Worm (Caenorhabditis elegans) whole organism, L2 larva: ENCODE results near the gene lgc-38.

Source experiments
- C34F6.9 ChIP-seq: fragments of 150-350 bp; optimal IDR thresholded peaks from 2 replicates; lab custom pipeline; 2014; ENCODE audit warnings: missing biosample characterization, missing genetic modification characterization
- F13H6.1 ChIP-seq: sonication (generic microtip); optimal IDR thresholded peaks from 2 replicates; lab custom pipeline; 2016; ENCODE audit warnings: missing genetic modification characterization, missing compliant biosample characterization
- R02D3.7 ChIP-seq: fragments of 150-350 bp; optimal IDR thresholded peaks from 2 replicates; lab custom pipeline; 2014; ENCODE audit warnings: missing biosample characterization, missing genetic modification characterization
- Y55F3AM.14 ChIP-seq: fragments of 200-800 bp; sonication (Bioruptor generic); optimal IDR thresholded peaks from 2 replicates; lab custom pipeline; 2018; ENCODE audit warnings: mild to moderate bottlenecking, missing genetic modification characterization, missing compliant biosample characterization
- ZK546.5 ChIP-seq: sonication (generic microtip); optimal IDR thresholded peaks from 2 replicates; lab custom pipeline; 2017; ENCODE audit warnings: missing biosample characterization, missing genetic modification characterization
- alr-1 ChIP-seq: fragments of 150-350 bp; optimal IDR thresholded peaks from 2 replicates; lab custom pipeline; 2014; ENCODE audit warnings: missing biosample characterization, missing genetic modification characterization
- aly-2 ChIP-seq: fragments of 150-350 bp; optimal IDR thresholded peaks from 2 replicates; lab custom pipeline; 2014; ENCODE audit warnings: missing biosample characterization, missing genetic modification characterization
- blmp-1 ChIP-seq: sonication (generic microtip); optimal IDR thresholded peaks from 2 replicates; lab custom pipeline; 2017; ENCODE audit warnings: missing genetic modification characterization, mild to moderate bottlenecking, missing compliant biosample characterization, antibody characterized with exemption, moderate library complexity; ENCODE audit not compliant: insufficient read depth
- ceh-16 ChIP-seq: fragments of 150-350 bp; optimal IDR thresholded peaks from 2 replicates; lab custom pipeline; 2014; ENCODE audit warnings: missing biosample characterization, missing genetic modification characterization
- crh-2 ChIP-seq: sonication (generic microtip); optimal IDR thresholded peaks from 2 replicates; lab custom pipeline; 2017; ENCODE audit warnings: missing biosample characterization, missing genetic modification characterization
- dmd-4 ChIP-seq: sonication (generic microtip); optimal IDR thresholded peaks from 2 replicates; lab custom pipeline; 2017; ENCODE audit warnings: missing biosample characterization, missing genetic modification characterization
- egl-27 ChIP-seq: sonication (generic microtip); optimal IDR thresholded peaks from 3 replicates; lab custom pipeline; 2017; ENCODE audit warnings: missing biosample characterization, missing genetic modification reagents, missing genetic modification characterization
- elt-1 ChIP-seq: fragments of 150-350 bp; optimal IDR thresholded peaks from 2 replicates; lab custom pipeline; 2014; ENCODE audit warnings: missing biosample characterization, missing genetic modification characterization
- fos-1 ChIP-seq: fragments of 150-350 bp; optimal IDR thresholded peaks from 2 replicates; lab custom pipeline; 2014; ENCODE audit warnings: missing biosample characterization, missing genetic modification characterization
- gmeb-1 ChIP-seq: fragments of 150-350 bp; optimal IDR thresholded peaks from 2 replicates; lab custom pipeline; 2014; ENCODE audit warnings: missing biosample characterization, missing genetic modification characterization
- lin-11 ChIP-seq: fragments of 150-350 bp; sonication (generic microtip); optimal IDR thresholded peaks from 2 replicates; lab custom pipeline; 2014; ENCODE audit warnings: missing biosample characterization, missing genetic modification characterization, inconsistent platforms, mixed read lengths
- lin-39 ChIP-seq: fragments of 150-350 bp; optimal IDR thresholded peaks from 2 replicates; lab custom pipeline; 2014; ENCODE audit warnings: missing biosample characterization, missing genetic modification reagents, missing genetic modification characterization
- lsy-2 ChIP-seq, 2 experiments: fragments of 150-350 bp in 1 of 2; sonication (generic microtip) in 1 of 2; optimal IDR thresholded peaks; 2 replicates each; lab custom pipeline; 2014 to 2017; ENCODE audit warnings: missing biosample characterization in 2 of 2, missing genetic modification characterization in 2 of 2
- mbf-1 ChIP-seq: sonication (generic microtip); optimal IDR thresholded peaks from 2 replicates; lab custom pipeline; 2017; ENCODE audit warnings: missing biosample characterization, missing genetic modification characterization
- mdl-1 ChIP-seq, 2 experiments: fragments of 150-350 bp in 1 of 2; sonication (generic microtip) in 1 of 2; optimal IDR thresholded peaks; 2 replicates each; lab custom pipeline; 2017; ENCODE audit warnings: missing biosample characterization in 2 of 2, missing genetic modification characterization in 2 of 2
- nhr-11 ChIP-seq: fragments of 150-350 bp; optimal IDR thresholded peaks from 2 replicates; lab custom pipeline; 2014; ENCODE audit warnings: missing biosample characterization, missing genetic modification characterization
- nhr-129 ChIP-seq: fragments of 150-350 bp; optimal IDR thresholded peaks from 2 replicates; lab custom pipeline; 2014; ENCODE audit warnings: missing biosample characterization, missing genetic modification characterization
- nhr-23 ChIP-seq: fragments of 150-350 bp; optimal IDR thresholded peaks from 2 replicates; lab custom pipeline; 2014; ENCODE audit warnings: missing biosample characterization, missing genetic modification reagents, missing genetic modification characterization
- nhr-25 ChIP-seq: fragments of 150-350 bp; sonication (generic microtip); optimal IDR thresholded peaks from 3 replicates; lab custom pipeline; 2014; ENCODE audit warnings: missing biosample characterization, missing genetic modification characterization
- nhr-6 ChIP-seq: fragments of 150-350 bp; optimal IDR thresholded peaks from 2 replicates; lab custom pipeline; 2014; ENCODE audit warnings: missing biosample characterization, missing genetic modification characterization
- nhr-77 ChIP-seq: fragments of 150-350 bp; optimal IDR thresholded peaks from 2 replicates; lab custom pipeline; 2014; ENCODE audit warnings: missing biosample characterization, missing genetic modification characterization
- peb-1 ChIP-seq: fragments of 150-350 bp; optimal IDR thresholded peaks from 2 replicates; lab custom pipeline; 2014; ENCODE audit warnings: missing biosample characterization, missing genetic modification characterization
- sem-4 ChIP-seq: fragments of 150-350 bp; optimal IDR thresholded peaks from 2 replicates; lab custom pipeline; 2014; ENCODE audit warnings: missing biosample characterization, missing genetic modification reagents, missing genetic modification characterization
- skn-1 ChIP-seq: sonication (generic microtip); optimal IDR thresholded peaks from 2 replicates; lab custom pipeline; 2017; ENCODE audit warnings: missing biosample characterization, missing genetic modification characterization
- sma-3 ChIP-seq: sonication (generic microtip); optimal IDR thresholded peaks from 2 replicates; lab custom pipeline; 2016; ENCODE audit warnings: missing genetic modification reagents, missing genetic modification characterization, missing compliant biosample characterization
- sma-9 ChIP-seq, 2 experiments: fragments of 150-350 bp in 1 of 2; sonication (generic microtip) in 1 of 2; optimal IDR thresholded peaks; 2 replicates each; lab custom pipeline; 2014 to 2016; ENCODE audit warnings: missing genetic modification characterization in 2 of 2, mild to moderate bottlenecking in 1 of 2, missing biosample characterization in 1 of 2, missing compliant biosample characterization in 1 of 2, missing genetic modification reagents in 1 of 2, moderate library complexity in 1 of 2
- snpc-4 ChIP-seq: fragments of 150-350 bp; optimal IDR thresholded peaks from 2 replicates; lab custom pipeline; 2014; ENCODE audit warnings: missing biosample characterization, missing genetic modification characterization
- unc-55 ChIP-seq: fragments of 150-350 bp; sonication (generic microtip); optimal IDR thresholded peaks from 3 replicates; lab custom pipeline; 2014; ENCODE audit warnings: missing biosample characterization, missing genetic modification reagents, missing genetic modification characterization
- zag-1 ChIP-seq: fragments of 150-350 bp; optimal IDR thresholded peaks from 2 replicates; lab custom pipeline; 2014; ENCODE audit warnings: missing biosample characterization, missing genetic modification characterization
- ztf-1 ChIP-seq: fragments of 200-800 bp; sonication (Bioruptor generic); conservative IDR thresholded peaks from 2 replicates; pipeline ENCODE4 v1.3.6; 2022; ENCODE audit warnings: missing genetic modification characterization, missing compliant biosample characterization
- ztf-11 ChIP-seq: sonication (generic microtip); optimal IDR thresholded peaks from 2 replicates; lab custom pipeline; 2017; ENCODE audit warnings: missing biosample characterization, missing genetic modification characterization

Gene lgc-38

ce11 chrIII:7008836-7009235, at the start of gene lgc-38:
TSS of gene lgc-38 (plus strand) at chrIII:7009136.
- TF ChIP-seq snpc-4 (no peak), nhr-77 (tag; lab: Kevin White, UChicago) (no peak), alr-1 (tag; lab: Kevin White, UChicago) (no peak), sem-4 (no peak), peb-1 (tag; lab: Kevin White, UChicago) (no peak), mbf-1 (tag; lab: Kevin White, UChicago) (no peak)

DNA sequence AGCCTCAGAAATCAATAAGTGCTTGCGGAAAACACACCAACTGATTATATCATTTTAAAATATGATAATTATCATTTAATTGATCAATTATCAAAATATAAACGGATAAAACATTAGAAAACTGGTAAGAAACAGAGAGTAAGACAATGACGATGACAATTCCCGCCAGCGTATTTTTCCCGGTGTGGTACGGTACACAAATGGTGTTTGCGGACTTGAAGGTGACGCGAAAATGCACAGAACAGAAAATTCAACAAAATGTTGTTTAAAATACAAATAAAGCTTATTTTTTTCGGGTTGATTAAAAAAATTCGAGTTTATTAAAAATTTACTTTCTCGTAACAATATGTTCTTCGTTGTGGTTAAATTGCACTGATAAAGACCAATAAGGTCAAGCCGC, 47.8 kb upstream of the lgc-38 start:
- TF ChIP-seq dmd-4 (tag; lab: Kevin White, UChicago), result no peak
- no peak for TF ChIP-seq mbf-1 (tag; lab: Kevin White, UChicago)
- TF ChIP-seq lsy-2 (tag; optimal IDR thresholded peaks at IDR 0.05; lab: Kevin White, UChicago), result peak; percentile 88 to 98
- peak; percentile 59 for TF ChIP-seq crh-2 (tag; lab: Kevin White, UChicago)
- no peak for TF ChIP-seq nhr-23 (tag; lab: Kevin White, UChicago)
- no peak for TF ChIP-seq ZK546.5 (tag; lab: Kevin White, UChicago)
- TF ChIP-seq mdl-1 (tag; optimal IDR thresholded peaks at IDR 0.05; lab: Kevin White, UChicago), result no peak
- peak; percentile 8 for TF ChIP-seq sem-4
- no peak for TF ChIP-seq ztf-11 (tag; lab: Kevin White, UChicago)
- TF ChIP-seq nhr-25 (tag; lab: Kevin White, UChicago), result peak; percentile 18
- TF ChIP-seq gmeb-1, result peak; percentile 55
- TF ChIP-seq ztf-1 (GFP tag; lab: Robert Waterston, UW), result no peak
- no peak for TF ChIP-seq peb-1 (tag; lab: Kevin White, UChicago)
- peak; percentile 3 for TF ChIP-seq blmp-1 (tag; lab: Kevin White, UChicago)
- peak; percentile 24 for TF ChIP-seq fos-1 (tag; lab: Kevin White, UChicago)
- TF ChIP-seq sma-3 (GFP tag; lab: Kevin White, UChicago), result no peak
- peak; percentile 56 for TF ChIP-seq nhr-129 (tag; lab: Kevin White, UChicago)
- TF ChIP-seq C34F6.9 (tag; lab: Kevin White, UChicago), result peak; percentile 79
- TF ChIP-seq skn-1 (tag; lab: Kevin White, UChicago), result peak; percentile 67
- peak; percentile 83 for TF ChIP-seq unc-55 (GFP tag; lab: Kevin White, UChicago)
- TF ChIP-seq, all 48 proteins: peak for 11

DNA sequence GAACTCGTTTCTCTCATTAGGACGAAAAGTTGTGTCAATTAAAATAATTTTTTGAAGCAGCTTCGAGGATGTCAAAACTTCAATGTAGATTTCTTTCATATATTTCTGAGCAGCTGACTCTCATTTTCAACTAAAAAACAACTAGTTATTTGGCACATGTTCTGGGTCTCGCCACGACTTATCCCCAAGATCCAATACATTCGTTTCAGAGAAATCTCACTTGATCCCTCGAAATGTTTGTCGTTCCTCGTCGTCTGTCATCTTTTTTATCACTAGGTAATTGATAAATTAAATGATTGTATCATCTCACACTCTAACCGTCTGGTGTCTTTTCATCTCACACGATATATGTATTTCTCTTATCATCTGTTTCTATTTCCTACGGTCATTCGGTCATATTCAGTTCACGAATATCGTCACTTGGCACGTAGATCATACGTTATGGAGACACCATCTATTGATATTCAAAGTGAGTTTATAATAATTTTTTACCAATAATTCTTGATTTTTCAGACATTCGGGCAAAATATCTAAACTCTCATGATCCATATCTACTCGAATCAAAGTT, 46.9 kb upstream of the lgc-38 start, which contains the start of the genes rpn-6.1 and F57B9.1:
Gene rpn-6.1 (minus strand): TSS at position 65 of the 568 bp plus-strand sequence.
Gene F57B9.1 (plus strand): TSS at position 154 of the 568 bp plus-strand sequence.
- no peak for TF ChIP-seq zag-1
- TF ChIP-seq fos-1 (tag; lab: Kevin White, UChicago), result peak; percentile 82
- TF ChIP-seq nhr-25 (tag; lab: Kevin White, UChicago), result no peak
- TF ChIP-seq sem-4, result no peak
- no peak for TF ChIP-seq nhr-6
- no peak for TF ChIP-seq F13H6.1 (tag; lab: Kevin White, UChicago)
- TF ChIP-seq dmd-4 (tag; lab: Kevin White, UChicago), result no peak
- no peak for TF ChIP-seq elt-1 (tag; lab: Kevin White, UChicago)
- TF ChIP-seq nhr-77 (tag; lab: Kevin White, UChicago), result no peak
- TF ChIP-seq mbf-1 (tag; lab: Kevin White, UChicago), result no peak
- TF ChIP-seq egl-27 (tag; lab: Kevin White, UChicago), result no peak
- TF ChIP-seq alr-1 (tag; lab: Kevin White, UChicago), result no peak
- peak; percentile 36 for TF ChIP-seq nhr-129 (tag; lab: Kevin White, UChicago)
- TF ChIP-seq sma-9 (GFP tag; optimal IDR thresholded peaks at IDR 0.05; lab: Kevin White, UChicago), result peak; percentile 60
- TF ChIP-seq sma-9 (tag; optimal IDR thresholded peaks at IDR 0.05; lab: Kevin White, UChicago), result no peak
- TF ChIP-seq unc-55 (GFP tag; lab: Kevin White, UChicago), result no peak
- TF ChIP-seq ztf-1 (GFP tag; lab: Robert Waterston, UW), result no peak
- peak; percentile 12 for TF ChIP-seq skn-1 (tag; lab: Kevin White, UChicago)
- TF ChIP-seq blmp-1 (tag; lab: Kevin White, UChicago), result no peak
- TF ChIP-seq lin-39, result no peak
- no peak for TF ChIP-seq peb-1 (tag; lab: Kevin White, UChicago)
- no peak for TF ChIP-seq Y55F3AM.14 (GFP tag; lab: Kevin White, UChicago)
- TF ChIP-seq R02D3.7 (tag; lab: Kevin White, UChicago), result no peak
- TF ChIP-seq lin-11 (tag; lab: Kevin White, UChicago), result no peak
- no peak for TF ChIP-seq aly-2
- peak in 1 of 2 experiments; percentile 62 for TF ChIP-seq lsy-2 (tag; optimal IDR thresholded peaks at IDR 0.05; lab: Kevin White, UChicago)
- TF ChIP-seq C34F6.9 (tag; lab: Kevin White, UChicago), result peak; percentile 48
- TF ChIP-seq nhr-11, result no peak
- TF ChIP-seq gmeb-1, result no peak
- no peak for TF ChIP-seq ceh-16 (tag; lab: Kevin White, UChicago)
- TF ChIP-seq crh-2 (tag; lab: Kevin White, UChicago), result peak; percentile 21
